Worm (Caenorhabditis elegans) whole organism, L4 larva: ENCODE measurements around the gene taf-12.

Experiments
- aha-1 ChIP-seq: fragments of 150-350 bp; peaks from one replicate; lab custom pipeline; 2014; ENCODE audit warnings: missing biosample characterization, missing genetic modification characterization
- ama-1 ChIP-seq: fragments of 150-350 bp; optimal IDR thresholded peaks from 2 replicates; lab custom pipeline; 2014; ENCODE audit warnings: inconsistent platforms, mixed read lengths
- ceh-82 ChIP-seq: sonication (generic microtip); optimal IDR thresholded peaks from 2 replicates; lab custom pipeline; 2017; ENCODE audit warnings: missing biosample characterization, missing genetic modification characterization
- fos-1 ChIP-seq: fragments of 150-350 bp; optimal IDR thresholded peaks from 2 replicates; lab custom pipeline; 2014; ENCODE audit warnings: missing biosample characterization, missing genetic modification characterization
- jun-1 ChIP-seq: fragments of 150-350 bp; optimal IDR thresholded peaks from 2 replicates; lab custom pipeline; 2014; ENCODE audit warnings: missing biosample characterization, missing genetic modification reagents, missing genetic modification characterization
- lir-3 ChIP-seq: sonication (generic microtip); optimal IDR thresholded peaks from 2 replicates; lab custom pipeline; 2016; ENCODE audit warnings: mild to moderate bottlenecking, missing genetic modification characterization, missing compliant biosample characterization
- nhr-6 ChIP-seq: fragments of 150-350 bp; optimal IDR thresholded peaks from 2 replicates; lab custom pipeline; 2014; ENCODE audit warnings: missing biosample characterization, missing genetic modification characterization
- nhr-77 ChIP-seq: fragments of 150-350 bp; optimal IDR thresholded peaks from 2 replicates; lab custom pipeline; 2014; ENCODE audit warnings: missing biosample characterization, missing genetic modification characterization
- snpc-4 ChIP-seq: fragments of 150-350 bp; optimal IDR thresholded peaks from 2 replicates; lab custom pipeline; 2014; ENCODE audit warnings: missing biosample characterization, missing genetic modification characterization
- unc-62 ChIP-seq, 3 experiments: fragments of 150-350 bp in 1 of 3; sonication (generic microtip); optimal IDR thresholded peaks in 2 of 3; peaks in 1 of 3; 1 replicate in 1 of 3; 2 replicates in 2 of 3; lab custom pipeline; 2014 to 2017; ENCODE audit warnings: missing biosample characterization in 3 of 3, missing genetic modification characterization in 3 of 3, missing genetic modification reagents in 3 of 3, missing genotype in 1 of 3
- zag-1 ChIP-seq: fragments of 150-350 bp; optimal IDR thresholded peaks from 2 replicates; lab custom pipeline; 2014; ENCODE audit warnings: missing biosample characterization, missing genetic modification characterization
- ztf-11 ChIP-seq: fragments of 150-350 bp; optimal IDR thresholded peaks from 2 replicates; lab custom pipeline; 2014; ENCODE audit warnings: missing biosample characterization, missing genetic modification characterization

- TF ChIP-seq lir-3 (tag; lab: Kevin White, UChicago) (no peak), nhr-77 (tag; lab: Kevin White, UChicago) (no peak), aha-1 (tag; lab: Kevin White, UChicago) (no peak), zag-1 (tag; lab: Kevin White, UChicago) (no peak), nhr-6 (tag; lab: Kevin White, UChicago) (no peak), snpc-4 (tag; lab: Kevin White, UChicago) (no peak), ama-1 (lab: Kevin White, UChicago) (no peak), ceh-82 (tag; lab: Kevin White, UChicago) (no peak), jun-1 (tag; lab: Kevin White, UChicago) (no peak), ztf-11 (no peak), unc-62 (GFP tag; optimal IDR thresholded peaks at IDR 0.05 in 1 of 2; lab: Kevin White, UChicago) (no peak), unc-62 (tag; optimal IDR thresholded peaks at IDR 0.05; lab: Kevin White, UChicago) (no peak), fos-1 (tag; lab: Kevin White, UChicago) (no peak)
These were observed 45.1 kb upstream of the taf-12 start, which contains the start of gene Y56A3A.16 for ce11 chrIII:11914220-11914619.
